Worm (Caenorhabditis elegans) whole organism, L2 larva: ENCODE results near the gene anmt-2.
"Not testable (repeated sequence)": the region's sequence is repeated elsewhere in the genome, so short reads cannot be mapped to it uniquely, and the experiment has no call there.

Experiments used
- C34F6.9 ChIP-seq: fragments of 150-350 bp; optimal IDR thresholded peaks from 2 replicates; lab custom pipeline; 2014; ENCODE audit warnings: missing biosample characterization, missing genetic modification characterization
- F13H6.1 ChIP-seq: sonication (generic microtip); optimal IDR thresholded peaks from 2 replicates; lab custom pipeline; 2016; ENCODE audit warnings: missing genetic modification characterization, missing compliant biosample characterization
- R02D3.7 ChIP-seq: fragments of 150-350 bp; optimal IDR thresholded peaks from 2 replicates; lab custom pipeline; 2014; ENCODE audit warnings: missing biosample characterization, missing genetic modification characterization
- Y55F3AM.14 ChIP-seq: fragments of 200-800 bp; sonication (Bioruptor generic); optimal IDR thresholded peaks from 2 replicates; lab custom pipeline; 2018; ENCODE audit warnings: mild to moderate bottlenecking, missing genetic modification characterization, missing compliant biosample characterization
- ZK546.5 ChIP-seq: sonication (generic microtip); optimal IDR thresholded peaks from 2 replicates; lab custom pipeline; 2017; ENCODE audit warnings: missing biosample characterization, missing genetic modification characterization
- alr-1 ChIP-seq: fragments of 150-350 bp; optimal IDR thresholded peaks from 2 replicates; lab custom pipeline; 2014; ENCODE audit warnings: missing biosample characterization, missing genetic modification characterization
- aly-2 ChIP-seq: fragments of 150-350 bp; optimal IDR thresholded peaks from 2 replicates; lab custom pipeline; 2014; ENCODE audit warnings: missing biosample characterization, missing genetic modification characterization
- ceh-16 ChIP-seq: fragments of 150-350 bp; optimal IDR thresholded peaks from 2 replicates; lab custom pipeline; 2014; ENCODE audit warnings: missing biosample characterization, missing genetic modification characterization
- crh-2 ChIP-seq: sonication (generic microtip); optimal IDR thresholded peaks from 2 replicates; lab custom pipeline; 2017; ENCODE audit warnings: missing biosample characterization, missing genetic modification characterization
- egl-27 ChIP-seq: sonication (generic microtip); optimal IDR thresholded peaks from 3 replicates; lab custom pipeline; 2017; ENCODE audit warnings: missing biosample characterization, missing genetic modification reagents, missing genetic modification characterization
- elt-1 ChIP-seq: fragments of 150-350 bp; optimal IDR thresholded peaks from 2 replicates; lab custom pipeline; 2014; ENCODE audit warnings: missing biosample characterization, missing genetic modification characterization
- elt-3 ChIP-seq: sonication (generic microtip); optimal IDR thresholded peaks from 2 replicates; lab custom pipeline; 2017; ENCODE audit warnings: missing biosample characterization, missing genetic modification characterization
- fos-1 ChIP-seq: fragments of 150-350 bp; optimal IDR thresholded peaks from 2 replicates; lab custom pipeline; 2014; ENCODE audit warnings: missing biosample characterization, missing genetic modification characterization
- gmeb-1 ChIP-seq: fragments of 150-350 bp; optimal IDR thresholded peaks from 2 replicates; lab custom pipeline; 2014; ENCODE audit warnings: missing biosample characterization, missing genetic modification characterization
- lin-11 ChIP-seq: fragments of 150-350 bp; sonication (generic microtip); optimal IDR thresholded peaks from 2 replicates; lab custom pipeline; 2014; ENCODE audit warnings: missing biosample characterization, missing genetic modification characterization, inconsistent platforms, mixed read lengths
- lin-13 ChIP-seq: fragments of 150-350 bp; optimal IDR thresholded peaks from 2 replicates; lab custom pipeline; 2014; ENCODE audit warnings: missing biosample characterization, missing genetic modification reagents, missing genetic modification characterization
- lsy-2 ChIP-seq, 2 experiments: fragments of 150-350 bp in 1 of 2; sonication (generic microtip) in 1 of 2; optimal IDR thresholded peaks; 2 replicates each; lab custom pipeline; 2014 to 2017; ENCODE audit warnings: missing biosample characterization in 2 of 2, missing genetic modification characterization in 2 of 2
- mbf-1 ChIP-seq: sonication (generic microtip); optimal IDR thresholded peaks from 2 replicates; lab custom pipeline; 2017; ENCODE audit warnings: missing biosample characterization, missing genetic modification characterization
- mdl-1 ChIP-seq, 2 experiments: fragments of 150-350 bp in 1 of 2; sonication (generic microtip) in 1 of 2; optimal IDR thresholded peaks; 2 replicates each; lab custom pipeline; 2017; ENCODE audit warnings: missing biosample characterization in 2 of 2, missing genetic modification characterization in 2 of 2
- nhr-10 ChIP-seq: sonication (generic microtip); optimal IDR thresholded peaks from 2 replicates; lab custom pipeline; 2017; ENCODE audit warnings: missing biosample characterization, missing genetic modification characterization
- nhr-11 ChIP-seq: fragments of 150-350 bp; optimal IDR thresholded peaks from 2 replicates; lab custom pipeline; 2014; ENCODE audit warnings: missing biosample characterization, missing genetic modification characterization
- nhr-129 ChIP-seq: fragments of 150-350 bp; optimal IDR thresholded peaks from 2 replicates; lab custom pipeline; 2014; ENCODE audit warnings: missing biosample characterization, missing genetic modification characterization
- nhr-21 ChIP-seq: fragments of 150-350 bp; optimal IDR thresholded peaks from 2 replicates; lab custom pipeline; 2014; ENCODE audit warnings: missing biosample characterization, missing genetic modification characterization
- nhr-23 ChIP-seq: fragments of 150-350 bp; optimal IDR thresholded peaks from 2 replicates; lab custom pipeline; 2014; ENCODE audit warnings: missing biosample characterization, missing genetic modification reagents, missing genetic modification characterization
- peb-1 ChIP-seq: fragments of 150-350 bp; optimal IDR thresholded peaks from 2 replicates; lab custom pipeline; 2014; ENCODE audit warnings: missing biosample characterization, missing genetic modification characterization
- sem-4 ChIP-seq: fragments of 150-350 bp; optimal IDR thresholded peaks from 2 replicates; lab custom pipeline; 2014; ENCODE audit warnings: missing biosample characterization, missing genetic modification reagents, missing genetic modification characterization
- skn-1 ChIP-seq: sonication (generic microtip); optimal IDR thresholded peaks from 2 replicates; lab custom pipeline; 2017; ENCODE audit warnings: missing biosample characterization, missing genetic modification characterization
- sma-9 ChIP-seq, 2 experiments: fragments of 150-350 bp in 1 of 2; sonication (generic microtip) in 1 of 2; optimal IDR thresholded peaks; 2 replicates each; lab custom pipeline; 2014 to 2016; ENCODE audit warnings: missing genetic modification characterization in 2 of 2, mild to moderate bottlenecking in 1 of 2, missing biosample characterization in 1 of 2, missing compliant biosample characterization in 1 of 2, missing genetic modification reagents in 1 of 2, moderate library complexity in 1 of 2
- snpc-4 ChIP-seq: fragments of 150-350 bp; optimal IDR thresholded peaks from 2 replicates; lab custom pipeline; 2014; ENCODE audit warnings: missing biosample characterization, missing genetic modification characterization
- unc-55 ChIP-seq: fragments of 150-350 bp; sonication (generic microtip); optimal IDR thresholded peaks from 3 replicates; lab custom pipeline; 2014; ENCODE audit warnings: missing biosample characterization, missing genetic modification reagents, missing genetic modification characterization
- zag-1 ChIP-seq: fragments of 150-350 bp; optimal IDR thresholded peaks from 2 replicates; lab custom pipeline; 2014; ENCODE audit warnings: missing biosample characterization, missing genetic modification characterization

Gene anmt-2

ce11 chrIII:6137431-6137830 lies 20.1 kb downstream of the anmt-2 start (continued):
- TF ChIP-seq mbf-1 (tag; lab: Kevin White, UChicago) (no peak), elt-3 (no peak), nhr-129 (tag; lab: Kevin White, UChicago) (peak; percentile 71), sem-4 (tag; lab: Kevin White, UChicago) (peak; percentile 87), zag-1 (peak; percentile 93), snpc-4 (tag; lab: Kevin White, UChicago) (no peak), unc-55 (peak; percentile 76), gmeb-1 (no peak), Y55F3AM.14 (GFP tag; lab: Kevin White, UChicago) (peak; percentile 84), nhr-23 (tag; lab: Kevin White, UChicago) (no peak), ceh-16 (tag; lab: Kevin White, UChicago) (no peak), peb-1 (no peak), alr-1 (no peak), aly-2 (tag; lab: Kevin White, UChicago) (no peak)

DNA sequence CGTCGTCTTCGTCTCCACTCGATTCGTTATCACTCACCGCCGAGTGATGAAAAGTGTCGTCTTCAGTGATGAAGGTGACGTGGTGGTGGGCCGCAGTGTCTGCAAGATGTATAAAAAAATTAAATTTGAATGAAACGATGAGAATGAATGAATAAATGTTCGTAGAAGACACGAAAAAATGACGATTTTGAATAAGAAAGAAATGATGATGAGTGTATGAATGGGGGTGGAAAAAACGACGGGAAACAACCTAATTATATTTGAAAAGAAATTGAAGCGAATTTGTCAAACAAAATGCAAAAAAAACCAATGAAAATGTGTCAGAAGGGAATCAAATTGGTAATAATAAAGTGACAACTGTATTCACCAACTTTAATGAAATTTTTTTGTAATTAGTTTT lies 21.4 kb downstream of the anmt-2 start, which contains the start of gene mvk-1:
Gene mvk-1 (minus strand): TSS at position 101 of the 400 bp plus-strand sequence.
- TF ChIP-seq C34F6.9 (tag; lab: Kevin White, UChicago): no peak
- peak in 1 of 2 experiments; percentile 9 for TF ChIP-seq lsy-2 (tag; optimal IDR thresholded peaks at IDR 0.05; lab: Kevin White, UChicago)
- no peak for TF ChIP-seq skn-1 (tag; lab: Kevin White, UChicago)

- TF ChIP-seq snpc-4 (tag; lab: Kevin White, UChicago) (peak; percentile 45), unc-55 (peak; percentile 2), elt-1 (tag; lab: Kevin White, UChicago) (no peak), sem-4 (tag; lab: Kevin White, UChicago) (peak; percentile 27), C34F6.9 (tag; lab: Kevin White, UChicago) (peak; percentile 10), mbf-1 (tag; lab: Kevin White, UChicago) (no peak), Y55F3AM.14 (GFP tag; lab: Kevin White, UChicago) (peak; percentile 19), egl-27 (tag; lab: Kevin White, UChicago) (peak; percentile 4), F13H6.1 (tag; lab: Kevin White, UChicago) (peak; percentile 59)
- TF ChIP-seq, all 48 proteins: peak for 7
Observed at ce11 chrIII:6135211-6135610, 22.3 kb downstream of the anmt-2 start.

DNA sequence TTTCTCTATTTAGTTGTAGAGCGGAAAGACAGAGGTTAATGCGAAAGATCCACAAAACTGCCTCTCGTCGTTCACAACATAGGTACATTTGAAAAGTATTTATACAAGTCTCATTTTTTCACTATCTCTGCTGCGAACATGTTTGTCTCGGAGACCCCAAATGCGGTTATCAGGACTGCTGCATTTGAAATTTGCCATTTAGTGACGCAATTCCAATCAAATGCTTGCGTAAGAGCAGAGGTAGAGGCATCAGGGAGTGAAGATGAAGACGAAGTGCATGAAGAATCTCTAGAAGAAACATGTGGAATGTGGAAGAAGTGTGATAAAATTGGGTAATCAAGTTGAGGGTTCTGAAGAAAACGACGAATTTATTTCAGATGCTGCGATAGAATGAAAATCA lies 23.4 kb downstream of the anmt-2 start:
- TF ChIP-seq C34F6.9 (tag; lab: Kevin White, UChicago) (no peak), nhr-129 (tag; lab: Kevin White, UChicago) (peak; percentile 5), fos-1 (tag; lab: Kevin White, UChicago) (peak; percentile 34), nhr-10 (tag; lab: Kevin White, UChicago) (no peak), crh-2 (tag; lab: Kevin White, UChicago) (peak; percentile 16), elt-1 (tag; lab: Kevin White, UChicago) (no peak), lin-11 (tag; lab: Kevin White, UChicago) (no peak)

ce11 chrIII:6133389-6133789 lies 24.2 kb downstream of the anmt-2 start:
- TF ChIP-seq F13H6.1 (tag; lab: Kevin White, UChicago) (peak; percentile 82), Y55F3AM.14 (GFP tag; lab: Kevin White, UChicago) (peak; percentile 91), crh-2 (tag; lab: Kevin White, UChicago) (peak; percentile 16), nhr-129 (tag; lab: Kevin White, UChicago) (peak; percentile 11), mdl-1 (tag; optimal IDR thresholded peaks at IDR 0.05; lab: Kevin White, UChicago) (peak in 1 of 2 experiments; percentile 0), sma-9 (GFP tag; optimal IDR thresholded peaks at IDR 0.05; lab: Kevin White, UChicago) (peak; percentile 14), lsy-2 (tag; optimal IDR thresholded peaks at IDR 0.05; lab: Kevin White, UChicago) (peak in 1 of 2 experiments; percentile 7), unc-55 (peak; percentile 19), lin-13 (GFP tag; lab: Kevin White, UChicago) (peak; percentile 35)
- TF ChIP-seq sma-9 (tag; optimal IDR thresholded peaks at IDR 0.05; lab: Kevin White, UChicago): not testable (repeated sequence)

DNA sequence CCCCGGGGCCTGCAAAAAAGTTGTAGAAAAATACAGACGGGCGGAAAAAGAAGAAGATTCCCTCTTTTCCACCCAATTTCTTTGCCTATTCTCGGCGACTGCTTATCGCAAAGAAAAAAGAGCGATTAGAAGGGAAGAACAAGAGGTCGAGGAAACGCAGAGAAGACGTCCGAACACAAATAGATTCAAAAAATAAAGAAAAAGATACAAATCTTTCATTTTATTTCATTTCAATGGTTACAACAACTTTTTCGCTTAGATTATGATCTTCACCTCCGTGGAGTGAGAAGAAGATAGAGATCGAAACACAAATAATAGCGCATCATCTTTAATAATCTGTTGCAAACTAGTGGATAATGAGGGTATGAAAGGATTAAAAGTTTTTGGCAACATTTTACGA lies 25.5 kb downstream of the anmt-2 start:
- TF ChIP-seq lsy-2 (tag; optimal IDR thresholded peaks at IDR 0.05; lab: Kevin White, UChicago) (peak in 1 of 2 experiments; percentile 31), ZK546.5 (no peak), nhr-21 (tag; lab: Kevin White, UChicago) (peak; percentile 30), ceh-16 (tag; lab: Kevin White, UChicago) (peak; percentile 60), lin-13 (GFP tag; lab: Kevin White, UChicago) (peak; percentile 8), sma-9 (GFP tag; optimal IDR thresholded peaks at IDR 0.05; lab: Kevin White, UChicago) (peak; percentile 56), sma-9 (tag; optimal IDR thresholded peaks at IDR 0.05; lab: Kevin White, UChicago) (no peak), R02D3.7 (tag; lab: Kevin White, UChicago) (no peak), sem-4 (tag; lab: Kevin White, UChicago) (peak; percentile 46), elt-1 (tag; lab: Kevin White, UChicago) (peak; percentile 83), fos-1 (tag; lab: Kevin White, UChicago) (peak; percentile 13), egl-27 (tag; lab: Kevin White, UChicago) (peak; percentile 59), nhr-11 (tag; lab: Kevin White, UChicago) (no peak)
